Fruit fly (Drosophila melanogaster): ENCODE data around the gene Rack1.

- no peak for TF ChIP-seq EcR (GFP tag; optimal IDR thresholded peaks at IDR 0.05)
- no peak for TF ChIP-seq Dll (optimal IDR thresholded peaks at IDR 0.05)
- no peak for TF ChIP-seq psq (optimal IDR thresholded peaks at IDR 0.05)
Observed at dm6 chr2L:7876520-7877232, 49.6 kb upstream of the Rack1 start.

All from whole organism.